Worm (Caenorhabditis elegans) whole organism, early embryonic: Measurements from ENCODE around the gene K10H10.7.

Experiments used
- B0310.2 ChIP-seq: sonication (generic microtip); optimal IDR thresholded peaks from 2 replicates; lab custom pipeline; 2016; ENCODE audit warnings: mild to moderate bottlenecking, missing genetic modification characterization, missing compliant biosample characterization
- F13C5.2 ChIP-seq: sonication (generic microtip); optimal IDR thresholded peaks from 2 replicates; lab custom pipeline; 2017; ENCODE audit warnings: mild to moderate bottlenecking, missing genetic modification characterization, inconsistent platforms, missing compliant biosample characterization
- aly-1 ChIP-seq: sonication (generic microtip); optimal IDR thresholded peaks from 2 replicates; lab custom pipeline; 2016; ENCODE audit warnings: missing genetic modification characterization, missing compliant biosample characterization
- ama-1 ChIP-seq: fragments of 150-350 bp; optimal IDR thresholded peaks from 2 replicates; lab custom pipeline; 2014
- ceh-13 ChIP-seq: fragments of 200-800 bp; sonication (Bioruptor generic); optimal IDR thresholded peaks from 2 replicates; lab custom pipeline; 2018; ENCODE audit warnings: mild to moderate bottlenecking, missing genetic modification characterization, missing compliant biosample characterization
- ceh-36 ChIP-seq: sonication (generic microtip); optimal IDR thresholded peaks from 2 replicates; lab custom pipeline; 2016; ENCODE audit warnings: missing genetic modification characterization, inconsistent platforms, missing compliant biosample characterization
- ets-7 ChIP-seq: sonication (generic microtip); optimal IDR thresholded peaks from 2 replicates; lab custom pipeline; 2016; ENCODE audit warnings: missing genotype, missing genetic modification characterization, missing compliant biosample characterization
- flt-1 ChIP-seq: fragments of 200-800 bp; sonication (Bioruptor generic); IDR thresholded peaks from 2 replicates; pipeline ENCODE4 v1.3.6; 2022; ENCODE audit warnings: missing genetic modification characterization, missing compliant biosample characterization
- hmbx-1 ChIP-seq: sonication (generic microtip); optimal IDR thresholded peaks from 2 replicates; lab custom pipeline; 2016; ENCODE audit warnings: mild to moderate bottlenecking, missing genetic modification characterization, missing compliant biosample characterization
- hmg-4 ChIP-seq: fragments of 200-800 bp; sonication (Bioruptor generic); optimal IDR thresholded peaks from 2 replicates; lab custom pipeline; 2018; ENCODE audit warnings: mild to moderate bottlenecking, missing genetic modification characterization, missing compliant biosample characterization
- hnd-1 ChIP-seq: sonication (generic microtip); optimal IDR thresholded peaks from 2 replicates; lab custom pipeline; 2016; ENCODE audit warnings: missing genetic modification characterization, missing compliant biosample characterization
- pes-1 ChIP-seq: fragments of 200-800 bp; sonication (Bioruptor generic); IDR thresholded peaks from 2 replicates; pipeline ENCODE4 v1.3.6; 2022; ENCODE audit warnings: missing genetic modification reagents, missing genetic modification characterization, missing compliant biosample characterization
- scrt-1 ChIP-seq: fragments of 200-800 bp; sonication (Bioruptor generic); IDR thresholded peaks from 2 replicates; pipeline ENCODE4 v1.3.6; 2022; ENCODE audit warnings: missing genetic modification characterization, missing compliant biosample characterization
- sea-1 ChIP-seq: fragments of 200-800 bp; sonication (Bioruptor generic); conservative IDR thresholded peaks from 2 replicates; pipeline ENCODE4 v1.3.6; 2022; ENCODE audit warnings: missing genetic modification characterization, missing compliant biosample characterization
- tbx-11 ChIP-seq: fragments of 200-800 bp; sonication (Bioruptor generic); IDR thresholded peaks from 2 replicates; pipeline ENCODE4 v1.3.6; 2022; ENCODE audit warnings: missing genetic modification characterization, missing compliant biosample characterization
- tbx-37 ChIP-seq: fragments of 200-800 bp; sonication (Bioruptor generic); conservative IDR thresholded peaks from 2 replicates; pipeline ENCODE4 v1.3.6; 2022; ENCODE audit warnings: missing genetic modification reagents, missing genetic modification characterization, missing compliant biosample characterization
- tra-4 ChIP-seq: sonication (generic microtip); optimal IDR thresholded peaks from 2 replicates; lab custom pipeline; 2017; ENCODE audit warnings: missing genetic modification characterization, missing compliant biosample characterization

K10H10.7 gene

ce11 chrII:14480772-14481171, 26.7 kb downstream of the K10H10.7 start:
- TF ChIP-seq tbx-37 (no peak), pes-1 (GFP tag; lab: Robert Waterston, UW) (no peak), hmg-4 (GFP tag; lab: Kevin White, UChicago) (no peak), scrt-1 (GFP tag; lab: Robert Waterston, UW) (no peak), tbx-11 (GFP tag; lab: Robert Waterston, UW) (no peak), B0310.2 (tag; lab: Kevin White, UChicago) (no peak)

ce11 chrII:14479583-14480245, 27.7 kb downstream of the K10H10.7 start, which contains the start of gene C13B4.1:
C13B4.1 (minus strand) TSS chrII:14479633.
- TF ChIP-seq flt-1 (GFP tag; lab: Robert Waterston, UW) (no peak), hnd-1 (no peak), tbx-37 (no peak), pes-1 (GFP tag; lab: Robert Waterston, UW) (no peak), hmbx-1 (tag; lab: Kevin White, UChicago) (no peak), ceh-36 (tag; lab: Kevin White, UChicago) (no peak), ama-1 (lab: Kevin White, UChicago) (no peak)

- TF ChIP-seq ceh-13 (GFP tag; lab: Kevin White, UChicago) (no peak), tbx-37 (0 out of 2 replicates have a peak, but pooled peaks have one; percentile 25), tbx-11 (GFP tag; lab: Robert Waterston, UW) (no peak), ceh-36 (tag; lab: Kevin White, UChicago) (peak; percentile 25), ets-7 (tag; lab: Kevin White, UChicago) (no peak), sea-1 (0 out of 2 replicates have a peak, but pooled peaks have one; percentile 60), scrt-1 (GFP tag; lab: Robert Waterston, UW) (peak; percentile 56), ama-1 (lab: Kevin White, UChicago) (no peak), aly-1 (tag; lab: Kevin White, UChicago) (no peak), tra-4 (tag; lab: Kevin White, UChicago) (no peak), pes-1 (GFP tag; lab: Robert Waterston, UW) (peak; percentile 73), hmbx-1 (tag; lab: Kevin White, UChicago) (no peak), hnd-1 (no peak), B0310.2 (tag; lab: Kevin White, UChicago) (no peak), F13C5.2 (tag; lab: Kevin White, UChicago) (no peak), flt-1 (GFP tag; lab: Robert Waterston, UW) (peak; percentile 70), hmg-4 (GFP tag; lab: Kevin White, UChicago) (peak; percentile 0)
Measured at ce11 chrII:14474700-14475099, 32.8 kb downstream of the K10H10.7 start.

- TF ChIP-seq ceh-36 (tag; lab: Kevin White, UChicago) (no peak), hmg-4 (GFP tag; lab: Kevin White, UChicago) (no peak), hmbx-1 (tag; lab: Kevin White, UChicago) (no peak), aly-1 (tag; lab: Kevin White, UChicago) (no peak), F13C5.2 (tag; lab: Kevin White, UChicago) (no peak), flt-1 (GFP tag; lab: Robert Waterston, UW) (no peak), ama-1 (lab: Kevin White, UChicago) (no peak), pes-1 (GFP tag; lab: Robert Waterston, UW) (no peak), ceh-13 (GFP tag; lab: Kevin White, UChicago) (no peak), tra-4 (tag; lab: Kevin White, UChicago) (no peak), tbx-37 (no peak), tbx-11 (GFP tag; lab: Robert Waterston, UW) (no peak), B0310.2 (tag; lab: Kevin White, UChicago) (no peak), ets-7 (tag; lab: Kevin White, UChicago) (no peak)
Measured at ce11 chrII:14470020-14470419, 37.4 kb downstream of the K10H10.7 start.
